Fruit fly (Drosophila melanogaster): ENCODE results near the gene CG1640.

- TF ChIP-seq h (optimal IDR thresholded peaks at IDR 0.05) (no peak), ttk (optimal IDR thresholded peaks at IDR 0.05) (no peak), Myc (optimal IDR thresholded peaks at IDR 0.05) (no peak), psq (optimal IDR thresholded peaks at IDR 0.05) (no peak), insv (optimal IDR thresholded peaks at IDR 0.05) (no peak)
These were observed 25.6 kb downstream of the CG1640 start for dm6 chrX:13395988-13396377.

Measured in Kc167 (cell line).